Fruit fly (Drosophila melanogaster) whole organism, adult: ENCODE data around the gene Nepl16.

Experiments
- CG14711 ChIP-seq: fragments of 200-800 bp; sonication (Bioruptor generic); optimal IDR thresholded peaks from 2 replicates; lab custom pipeline; 2018; ENCODE audit warnings: missing biosample characterization, mild to moderate bottlenecking, missing genetic modification characterization, moderate library complexity
- CG7045 ChIP-seq: fragments of 200-800 bp; sonication (Bioruptor generic); optimal IDR thresholded peaks from 2 replicates; lab custom pipeline; 2017; ENCODE audit warnings: missing biosample characterization, mild to moderate bottlenecking, missing genetic modification characterization
- Hr96 ChIP-seq: fragments of 200-800 bp; sonication (Bioruptor generic); optimal IDR thresholded peaks from 2 replicates; lab custom pipeline; 2016; ENCODE audit warnings: missing biosample characterization, missing genetic modification characterization
- cic ChIP-seq: fragments of 200-800 bp; sonication (Bioruptor generic); optimal IDR thresholded peaks from 2 replicates; lab custom pipeline; 2017; ENCODE audit warnings: missing biosample characterization, mild to moderate bottlenecking, missing genetic modification characterization, moderate library complexity
- cnc ChIP-seq, 2 experiments: fragments of >200 bp; optimal IDR thresholded peaks; 2 replicates each; lab custom pipeline; 2017
- tj ChIP-seq: fragments of 200-800 bp; sonication (Bioruptor generic); optimal IDR thresholded peaks from 3 replicates; lab custom pipeline; 2017; ENCODE audit warnings: missing biosample characterization, mild to moderate bottlenecking, missing genetic modification characterization, moderate library complexity

DNA sequence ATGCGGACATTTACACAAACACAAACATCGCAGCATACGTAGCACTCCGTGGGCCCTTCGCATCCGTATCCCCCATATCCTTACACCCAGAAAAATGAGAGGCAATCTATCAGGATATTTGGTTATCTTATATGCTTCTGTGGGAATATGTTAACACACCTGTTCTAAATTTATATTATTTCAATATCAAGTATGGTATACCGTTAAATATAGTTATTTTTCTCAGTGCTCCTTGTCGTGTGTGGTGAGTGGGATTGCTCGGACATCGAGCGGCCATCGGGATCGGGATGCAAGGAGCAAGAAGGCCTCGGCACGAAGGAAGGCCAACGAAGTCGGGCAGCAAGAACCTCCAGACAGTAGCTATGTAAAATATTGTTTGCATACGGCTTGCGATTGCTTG lies 49.2 kb upstream of the Nepl16 start:
- TF ChIP-seq CG14711 (tag; lab: Kevin White, UChicago) (no peak), cnc (optimal IDR thresholded peaks at IDR 0.05; lab: Kevin White, UChicago) (no peak), CG7045 (GFP tag; lab: Kevin White, UChicago) (no peak), tj (GFP tag; lab: Kevin White, UChicago) (no peak), Hr96 (GFP tag; lab: Kevin White, UChicago) (no peak), cic (GFP tag; lab: Kevin White, UChicago) (no peak)
